Fruit fly (Drosophila melanogaster): ENCODE results near the gene Grx3.

DNA sequence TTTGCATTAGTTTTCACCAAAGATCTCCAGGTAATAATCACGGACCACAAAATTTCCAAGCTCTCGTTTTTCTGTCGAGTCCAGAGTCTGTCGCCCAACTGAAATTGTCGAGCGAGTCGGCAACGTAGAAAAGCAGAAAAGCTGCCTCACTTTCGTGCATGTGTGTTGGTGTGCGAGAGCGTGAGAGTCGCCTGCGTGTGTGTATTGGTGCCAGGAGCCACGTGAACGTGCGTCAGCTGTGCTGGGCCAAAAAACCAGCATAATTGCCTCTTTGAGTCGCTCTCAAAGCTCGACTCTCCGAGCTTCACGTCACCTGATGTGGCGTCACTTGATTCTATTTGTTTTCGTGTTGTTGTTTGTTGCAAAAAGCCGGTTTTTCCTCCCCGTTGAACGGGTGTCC is 35.2 kb upstream of the Grx3 start, which contains the start of gene hbt:
- TF ChIP-seq CG7101 (tag; optimal IDR thresholded peaks at IDR 0.05), result no peak
- no peak for TF ChIP-seq kay (GFP tag; ENCODE audit: borderline replicate concordance)
- no peak for TF ChIP-seq CG11617 (GFP tag; optimal IDR thresholded peaks at IDR 0.05)
- no peak for TF ChIP-seq cnc (optimal IDR thresholded peaks at IDR 0.05)
- TF ChIP-seq Crg-1 (GFP tag; optimal IDR thresholded peaks at IDR 0.05), result no peak
- no peak for TF ChIP-seq toe (GFP tag; optimal IDR thresholded peaks at IDR 0.05)
- no peak for TF ChIP-seq CG33017 (tag; optimal IDR thresholded peaks at IDR 0.05)

Data from whole organism, adult.